Worm (Caenorhabditis elegans) whole organism, midembryonic: ENCODE data around the gene C18H2.5.

ENCODE experiments used
- T22C8.4 ChIP-seq: fragments of 200-800 bp; sonication (Bioruptor generic); IDR thresholded peaks from 2 replicates; pipeline ENCODE4 v1.3.6; 2022; ENCODE audit warnings: missing genetic modification characterization, missing compliant biosample characterization
- cog-1 ChIP-seq: sonication (generic microtip); optimal IDR thresholded peaks from 2 replicates; lab custom pipeline; 2016; ENCODE audit warnings: missing genetic modification characterization, missing compliant biosample characterization
- flt-1 ChIP-seq: fragments of 200-800 bp; sonication (Bioruptor generic); IDR thresholded peaks from 2 replicates; pipeline ENCODE4 v1.3.6; 2022; ENCODE audit warnings: missing genetic modification characterization, missing compliant biosample characterization
- klf-2 ChIP-seq: fragments of 200-800 bp; sonication (Bioruptor generic); conservative IDR thresholded peaks from 2 replicates; pipeline ENCODE4 v1.3.6; 2022; ENCODE audit warnings: missing genetic modification reagents, missing genetic modification characterization, missing compliant biosample characterization
- med-1 ChIP-seq: sonication (generic microtip); optimal IDR thresholded peaks from 2 replicates; lab custom pipeline; 2017; ENCODE audit warnings: missing genetic modification characterization, mild to moderate bottlenecking, missing compliant biosample characterization, antibody characterized with exemption, missing genetic modification reagents; ENCODE audit not compliant: insufficient read depth
- ref-1 ChIP-seq: fragments of 200-800 bp; sonication (Bioruptor generic); conservative IDR thresholded peaks from 2 replicates; pipeline ENCODE4 v1.3.6; 2022; ENCODE audit warnings: missing genetic modification reagents, missing genetic modification characterization, missing compliant biosample characterization
- tab-1 ChIP-seq: fragments of 200-800 bp; sonication (Bioruptor generic); IDR thresholded peaks from 2 replicates; pipeline ENCODE4 v1.3.6; 2022; ENCODE audit warnings: missing genetic modification characterization, missing compliant biosample characterization
- ztf-23 ChIP-seq: fragments of 200-800 bp; sonication (Bioruptor generic); IDR thresholded peaks from 2 replicates; pipeline ENCODE4 v1.3.6; 2022; ENCODE audit warnings: missing genetic modification reagents, missing genetic modification characterization, missing compliant biosample characterization
- ztf-29 ChIP-seq: fragments of 200-800 bp; sonication (Bioruptor generic); IDR thresholded peaks from 2 replicates; pipeline ENCODE4 v1.3.6; 2022; ENCODE audit warnings: missing genetic modification reagents, missing genetic modification characterization, missing compliant biosample characterization

The C18H2.5 gene

DNA sequence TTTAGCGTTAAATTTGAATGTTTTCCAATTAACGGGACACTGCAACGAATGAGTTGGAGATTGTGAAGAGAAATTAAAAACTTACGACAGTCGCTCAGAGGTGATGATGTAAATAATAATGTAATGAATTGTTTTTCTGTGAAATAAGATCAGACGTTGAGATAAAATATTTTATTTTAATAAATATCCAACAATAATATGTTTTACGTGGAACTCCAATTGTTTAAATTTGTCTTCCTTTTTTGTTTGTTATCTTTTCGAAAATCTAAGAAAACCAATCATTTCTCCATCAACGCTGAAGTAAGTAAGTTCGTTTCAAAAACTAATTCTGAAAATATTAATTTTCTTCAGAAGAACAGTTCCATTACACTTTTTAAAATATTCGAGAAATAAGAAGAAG is at the start of gene C18H2.5:
Gene C18H2.5 (minus strand): TSS at position 101 of the 400 bp plus-strand sequence.
- TF ChIP-seq T22C8.4 (GFP tag; lab: Robert Waterston, UW), result no peak
- no peak for TF ChIP-seq ref-1 (GFP tag; lab: Robert Waterston, UW)
- TF ChIP-seq cog-1 (tag; lab: Kevin White, UChicago), result no peak
- no peak for TF ChIP-seq klf-2 (GFP tag; lab: Robert Waterston, UW)
- no peak for TF ChIP-seq flt-1 (GFP tag; lab: Robert Waterston, UW)
- no peak for TF ChIP-seq ztf-23 (GFP tag; lab: Robert Waterston, UW)
- TF ChIP-seq tab-1 (GFP tag; lab: Robert Waterston, UW), result no peak
- TF ChIP-seq med-1 (GFP tag; lab: Kevin White, UChicago), result no peak

DNA sequence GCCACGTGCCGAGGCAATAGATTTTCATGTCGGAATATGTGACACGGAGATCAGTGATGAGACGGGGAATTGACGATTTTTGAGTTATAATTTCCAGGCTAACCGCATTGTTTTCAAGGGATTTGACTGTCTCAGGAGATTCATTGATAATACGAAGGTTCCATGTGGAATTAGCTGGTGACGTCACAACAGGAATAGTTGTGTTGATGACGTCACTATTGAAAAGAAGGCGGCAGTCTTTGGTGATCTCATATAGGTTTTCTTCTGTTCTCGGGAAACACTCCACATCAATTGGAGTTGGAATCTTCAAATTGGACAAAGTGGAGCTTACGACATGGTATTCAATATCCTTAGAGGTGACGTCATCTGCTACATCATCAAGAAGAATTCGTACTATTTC is 49.0 kb upstream of the C18H2.5 start:
- no peak for TF ChIP-seq med-1 (GFP tag; lab: Kevin White, UChicago)
- TF ChIP-seq flt-1 (GFP tag; lab: Robert Waterston, UW), result no peak
- TF ChIP-seq ztf-23 (GFP tag; lab: Robert Waterston, UW), result no peak
- TF ChIP-seq tab-1 (GFP tag; lab: Robert Waterston, UW), result no peak
- no peak for TF ChIP-seq ztf-29 (GFP tag; lab: Robert Waterston, UW)
- no peak for TF ChIP-seq T22C8.4 (GFP tag; lab: Robert Waterston, UW)
- TF ChIP-seq cog-1 (tag; lab: Kevin White, UChicago), result no peak
- TF ChIP-seq klf-2 (GFP tag; lab: Robert Waterston, UW), result no peak
- TF ChIP-seq ref-1 (GFP tag; lab: Robert Waterston, UW), result no peak

DNA sequence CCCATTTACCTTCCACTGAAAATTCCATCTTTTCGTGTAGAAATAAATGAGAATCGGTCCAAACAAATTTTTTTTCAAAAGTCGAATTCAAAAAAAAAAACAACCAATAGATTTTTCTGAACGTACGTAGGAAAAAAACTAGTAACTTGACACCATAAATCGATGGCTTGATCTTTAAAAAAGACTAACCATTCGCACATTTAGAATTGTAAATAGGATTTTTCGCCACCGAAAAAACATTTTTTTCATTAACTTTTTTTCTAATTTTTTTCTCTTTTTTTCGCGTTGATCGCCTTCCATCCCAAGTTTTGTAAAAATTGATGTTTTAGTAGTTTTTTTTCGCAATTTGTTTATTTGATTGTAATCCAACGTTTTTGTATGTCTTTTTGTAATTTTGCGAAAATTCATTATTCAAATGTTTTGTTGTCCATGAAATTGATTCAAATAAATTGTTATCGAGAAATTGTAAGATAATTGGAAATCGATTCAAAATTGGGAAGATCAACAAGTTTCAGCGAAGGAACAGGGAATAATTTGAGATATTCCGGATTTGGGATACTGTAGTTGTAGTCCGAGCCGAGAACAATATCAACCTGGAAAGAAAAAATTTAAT is 43.6 kb upstream of the C18H2.5 start:
- TF ChIP-seq tab-1 (GFP tag; lab: Robert Waterston, UW), result no peak
- no peak for TF ChIP-seq cog-1 (tag; lab: Kevin White, UChicago)
- TF ChIP-seq flt-1 (GFP tag; lab: Robert Waterston, UW), result no peak
- TF ChIP-seq T22C8.4 (GFP tag; lab: Robert Waterston, UW), result no peak
- no peak for TF ChIP-seq med-1 (GFP tag; lab: Kevin White, UChicago)
- no peak for TF ChIP-seq klf-2 (GFP tag; lab: Robert Waterston, UW)
- TF ChIP-seq ztf-23 (GFP tag; lab: Robert Waterston, UW), result no peak
- TF ChIP-seq ref-1 (GFP tag; lab: Robert Waterston, UW), result no peak
- no peak for TF ChIP-seq ztf-29 (GFP tag; lab: Robert Waterston, UW)

DNA sequence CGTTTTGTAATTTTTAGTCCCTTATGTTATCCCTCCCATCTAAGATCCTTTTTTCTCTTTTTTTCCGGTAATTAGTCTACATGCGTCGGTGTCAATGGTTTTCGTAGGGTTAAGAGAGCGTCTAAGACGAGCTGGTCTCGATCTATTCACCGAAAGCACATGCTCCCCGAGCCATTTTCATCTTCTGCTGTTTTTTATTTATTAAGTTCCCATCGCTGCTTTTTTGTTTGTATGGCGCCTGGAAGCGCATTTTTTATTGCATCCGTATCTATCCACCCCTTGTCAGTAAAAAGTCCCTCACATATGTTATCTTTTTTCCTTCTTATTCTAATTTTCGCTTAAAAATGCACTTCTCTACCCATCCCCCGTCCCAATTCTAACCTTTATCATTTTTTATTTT is 42.6 kb upstream of the C18H2.5 start:
- TF ChIP-seq med-1 (GFP tag; lab: Kevin White, UChicago), result no peak
- TF ChIP-seq cog-1 (tag; lab: Kevin White, UChicago), result no peak
- TF ChIP-seq tab-1 (GFP tag; lab: Robert Waterston, UW), result no peak
- TF ChIP-seq ref-1 (GFP tag; lab: Robert Waterston, UW), result no peak
- no peak for TF ChIP-seq klf-2 (GFP tag; lab: Robert Waterston, UW)
- TF ChIP-seq ztf-29 (GFP tag; lab: Robert Waterston, UW), result no peak
- no peak for TF ChIP-seq ztf-23 (GFP tag; lab: Robert Waterston, UW)
- TF ChIP-seq flt-1 (GFP tag; lab: Robert Waterston, UW), result no peak

DNA sequence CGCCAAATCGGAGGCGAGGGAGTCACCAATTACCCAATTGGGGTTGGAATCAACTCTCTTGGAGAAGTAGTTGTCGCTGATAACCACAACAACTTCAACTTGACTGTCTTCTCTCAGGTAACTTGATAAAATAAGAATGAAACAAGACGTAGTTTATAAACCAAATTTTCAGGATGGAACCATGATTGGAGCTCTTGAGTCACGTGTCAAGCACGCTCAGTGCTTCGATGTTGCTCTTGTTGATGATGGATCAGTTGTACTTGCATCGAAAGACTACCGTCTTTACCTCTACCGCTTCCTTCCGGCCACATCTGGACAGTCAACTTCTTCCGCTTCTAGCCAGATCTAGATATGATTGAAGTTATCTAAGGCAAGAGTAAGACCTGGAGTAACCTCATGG is 41.8 kb upstream of the C18H2.5 start:
- TF ChIP-seq klf-2 (GFP tag; lab: Robert Waterston, UW) (no peak), tab-1 (GFP tag; lab: Robert Waterston, UW) (no peak), flt-1 (GFP tag; lab: Robert Waterston, UW) (no peak), cog-1 (tag; lab: Kevin White, UChicago) (no peak), ztf-29 (GFP tag; lab: Robert Waterston, UW) (no peak), ref-1 (GFP tag; lab: Robert Waterston, UW) (no peak), med-1 (GFP tag; lab: Kevin White, UChicago) (no peak), ztf-23 (GFP tag; lab: Robert Waterston, UW) (no peak), T22C8.4 (GFP tag; lab: Robert Waterston, UW) (no peak)

DNA sequence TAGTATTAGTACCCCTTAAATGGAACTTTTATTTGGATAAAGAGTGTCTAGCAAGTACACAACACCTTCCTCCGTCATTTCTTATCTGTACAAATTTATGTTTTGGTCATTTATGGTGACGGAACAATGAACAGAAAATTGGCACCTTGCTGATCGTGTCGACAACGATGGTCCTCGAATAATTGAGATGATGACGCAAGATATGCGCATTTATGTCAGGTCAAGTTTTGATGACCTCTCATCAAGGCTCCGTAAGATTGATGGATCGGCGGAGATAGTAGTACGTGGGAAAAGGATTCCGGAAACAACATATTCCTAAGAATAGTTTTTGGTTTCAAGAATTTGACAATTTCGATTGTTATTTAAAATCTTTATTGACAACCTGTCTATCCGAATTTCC is 39.9 kb upstream of the C18H2.5 start:
- peak; percentile 23 for TF ChIP-seq cog-1 (tag; lab: Kevin White, UChicago)
- TF ChIP-seq klf-2 (GFP tag; lab: Robert Waterston, UW), result no peak

DNA sequence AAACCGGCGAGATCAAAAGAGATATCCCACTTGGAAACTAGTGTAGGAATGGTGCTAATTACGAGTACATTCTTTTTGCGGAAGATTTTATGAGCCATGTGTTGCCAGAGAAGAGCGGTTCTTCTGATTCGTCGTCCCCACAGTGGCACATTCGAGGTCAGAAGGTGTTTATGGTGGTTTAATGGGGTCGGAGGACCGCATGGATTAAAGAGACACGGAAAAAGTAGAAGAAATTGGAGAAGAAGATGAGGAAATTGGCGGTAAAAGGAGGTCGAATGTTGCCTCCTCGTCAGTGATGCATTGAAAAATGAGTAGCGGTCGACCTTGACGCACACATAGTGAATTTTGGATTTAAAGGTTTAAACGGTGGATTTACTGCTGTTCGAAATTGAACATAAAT is 39.4 kb upstream of the C18H2.5 start:
- TF ChIP-seq ztf-29 (GFP tag; lab: Robert Waterston, UW), result no peak
- TF ChIP-seq ref-1 (GFP tag; lab: Robert Waterston, UW), result no peak
- TF ChIP-seq cog-1 (tag; lab: Kevin White, UChicago), result no peak
- TF ChIP-seq T22C8.4 (GFP tag; lab: Robert Waterston, UW), result no peak
- no peak for TF ChIP-seq tab-1 (GFP tag; lab: Robert Waterston, UW)
- TF ChIP-seq klf-2 (GFP tag; lab: Robert Waterston, UW), result no peak
- TF ChIP-seq ztf-23 (GFP tag; lab: Robert Waterston, UW), result 0 out of 2 replicates have a peak, but pooled peaks have one; percentile 46
- TF ChIP-seq med-1 (GFP tag; lab: Kevin White, UChicago), result no peak
- TF ChIP-seq flt-1 (GFP tag; lab: Robert Waterston, UW), result peak; percentile 25; the same call in 1 of the 2 replicates

DNA sequence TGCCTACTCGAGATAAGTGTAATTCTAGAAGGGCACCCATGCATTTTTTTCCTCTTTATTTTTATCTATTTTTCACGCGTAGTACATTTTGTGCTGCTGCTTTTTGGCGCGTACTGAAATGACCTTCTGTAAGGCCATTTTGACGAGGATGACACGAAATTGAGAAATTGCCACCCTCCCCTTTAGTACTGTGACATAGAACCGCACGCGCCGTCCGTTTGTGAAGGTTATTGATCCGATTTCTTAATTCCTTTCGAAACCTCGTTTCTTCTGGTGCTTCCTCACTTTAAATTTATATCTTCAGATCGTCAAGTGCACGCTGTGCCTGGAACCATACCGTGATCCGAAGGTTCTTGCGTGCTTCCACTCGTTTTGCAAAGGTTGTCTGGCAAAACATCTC is 36.9 kb upstream of the C18H2.5 start:
- TF ChIP-seq T22C8.4 (GFP tag; lab: Robert Waterston, UW) (no peak), ref-1 (GFP tag; lab: Robert Waterston, UW) (no peak), ztf-29 (GFP tag; lab: Robert Waterston, UW) (no peak), flt-1 (GFP tag; lab: Robert Waterston, UW) (no peak), ztf-23 (GFP tag; lab: Robert Waterston, UW) (no peak), cog-1 (tag; lab: Kevin White, UChicago) (no peak), klf-2 (GFP tag; lab: Robert Waterston, UW) (no peak), tab-1 (GFP tag; lab: Robert Waterston, UW) (no peak)

DNA sequence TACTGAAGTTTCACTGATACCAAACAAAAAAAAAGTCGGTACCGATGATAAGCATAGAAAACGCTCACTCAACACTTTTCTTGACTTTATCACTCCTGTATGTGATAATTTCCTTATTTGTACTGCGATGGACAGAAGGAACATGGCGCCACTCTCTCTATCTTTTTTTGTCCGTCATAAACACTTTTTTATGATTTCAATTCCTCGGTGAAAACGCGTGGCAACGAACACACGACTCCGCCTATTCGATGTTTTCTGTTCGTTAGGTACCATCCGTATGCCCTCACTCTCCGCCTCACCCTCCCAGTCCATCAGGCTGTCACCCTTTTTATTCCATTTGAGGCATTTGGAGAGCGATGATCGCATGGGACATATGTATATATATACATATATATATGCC is 36.2 kb upstream of the C18H2.5 start:
- TF ChIP-seq med-1 (GFP tag; lab: Kevin White, UChicago) (no peak), ztf-29 (GFP tag; lab: Robert Waterston, UW) (no peak), klf-2 (GFP tag; lab: Robert Waterston, UW) (no peak), ref-1 (GFP tag; lab: Robert Waterston, UW) (no peak)
